Fruit fly (Drosophila melanogaster) whole organism, pupa: ENCODE results near the gene CG43082.

Experiments used
- CG10348 ChIP-seq: fragments of 200-800 bp; sonication (Bioruptor generic); IDR thresholded peaks from 2 replicates; pipeline ENCODE4 v1.3.6; 2022; ENCODE audit warnings: missing biosample characterization, missing genetic modification characterization
- CG12605 ChIP-seq: fragments of 200-800 bp; sonication (Bioruptor generic); IDR thresholded peaks from 2 replicates; pipeline ENCODE4 v1.3.6; 2022; ENCODE audit warnings: missing biosample characterization, missing genetic modification characterization
- CG13204 ChIP-seq: fragments of 200-800 bp; sonication (Bioruptor generic); optimal IDR thresholded peaks from 2 replicates; lab custom pipeline; 2018; ENCODE audit warnings: missing biosample characterization, mild to moderate bottlenecking, missing genetic modification characterization, moderate library complexity
- CG14655 ChIP-seq: fragments of 200-800 bp; sonication (Bioruptor generic); optimal IDR thresholded peaks from 3 replicates; lab custom pipeline; 2017; ENCODE audit warnings: mild to moderate bottlenecking, missing biosample characterization, missing genetic modification reagents, missing genetic modification characterization
- CG15710 ChIP-seq: fragments of 200-800 bp; sonication (Bioruptor generic); optimal IDR thresholded peaks from 2 replicates; lab custom pipeline; 2018; ENCODE audit warnings: missing biosample characterization, mild to moderate bottlenecking, missing genetic modification characterization, moderate library complexity
- CG17806 ChIP-seq: fragments of 200-800 bp; sonication (Bioruptor generic); optimal IDR thresholded peaks from 2 replicates; lab custom pipeline; 2018; ENCODE audit warnings: missing biosample characterization, mild to moderate bottlenecking, missing genetic modification characterization, moderate library complexity
- CG32121 ChIP-seq: fragments of 200-800 bp; sonication (Bioruptor generic); IDR thresholded peaks from 2 replicates; pipeline ENCODE4 v1.3.6; 2022; ENCODE audit warnings: missing biosample characterization, missing genetic modification characterization
- CG34367 ChIP-seq: fragments of 200-800 bp; sonication (Bioruptor generic); optimal IDR thresholded peaks from 2 replicates; lab custom pipeline; 2018; ENCODE audit warnings: missing biosample characterization, mild to moderate bottlenecking, missing genetic modification characterization
- CG4496 ChIP-seq: fragments of 200-800 bp; sonication (Bioruptor generic); IDR thresholded peaks from 3 replicates; pipeline ENCODE4 v1.3.6; 2022; ENCODE audit warnings: missing biosample characterization, missing genetic modification characterization
- CG8159 ChIP-seq: fragments of 200-800 bp; sonication (Bioruptor generic); optimal IDR thresholded peaks from 3 replicates; lab custom pipeline; 2018; ENCODE audit warnings: missing biosample characterization, mild to moderate bottlenecking, missing genetic modification characterization, moderate library complexity
- CG8301 ChIP-seq: fragments of 200-800 bp; sonication (Bioruptor generic); optimal IDR thresholded peaks from 2 replicates; lab custom pipeline; 2018; ENCODE audit warnings: missing biosample characterization, mild to moderate bottlenecking, missing genetic modification characterization
- CG9948 ChIP-seq: fragments of 200-800 bp; sonication (Bioruptor generic); optimal IDR thresholded peaks from 2 replicates; lab custom pipeline; 2018; ENCODE audit warnings: missing biosample characterization, mild to moderate bottlenecking, missing genetic modification characterization, moderate library complexity
- D1 ChIP-seq: fragments of 200-800 bp; sonication (Bioruptor generic); optimal IDR thresholded peaks from 2 replicates; lab custom pipeline; 2018; ENCODE audit warnings: missing biosample characterization, mild to moderate bottlenecking, missing genetic modification characterization, moderate library complexity
- EcR ChIP-seq: fragments of 200-800 bp; sonication (Bioruptor generic); optimal IDR thresholded peaks from 3 replicates; lab custom pipeline; 2019; ENCODE audit warnings: missing biosample characterization, missing genetic modification characterization, mild to moderate bottlenecking, moderate library complexity, missing genetic modification reagents
- Ets98B ChIP-seq: fragments of 200-800 bp; sonication (Bioruptor generic); IDR thresholded peaks from 2 replicates; pipeline ENCODE4 v1.3.6; 2022; ENCODE audit warnings: missing biosample characterization, missing genetic modification characterization
- Pif1A ChIP-seq: fragments of 200-800 bp; sonication (Bioruptor generic); optimal IDR thresholded peaks from 3 replicates; lab custom pipeline; 2016; ENCODE audit warnings: missing biosample characterization, missing genetic modification characterization
- Pif1B ChIP-seq: fragments of 200-800 bp; sonication (Bioruptor generic); optimal IDR thresholded peaks from 3 replicates; lab custom pipeline; 2016; ENCODE audit warnings: missing biosample characterization, missing genetic modification characterization
- Snoo ChIP-seq: fragments of 200-800 bp; sonication (Bioruptor generic); optimal IDR thresholded peaks from 3 replicates; lab custom pipeline; 2017; ENCODE audit warnings: missing biosample characterization, mild to moderate bottlenecking, missing genetic modification characterization, inconsistent platforms
- fd96Ca ChIP-seq: fragments of 200-800 bp; sonication (Bioruptor generic); IDR thresholded peaks from 3 replicates; pipeline ENCODE4 v1.3.6; 2022; ENCODE audit warnings: missing biosample characterization, missing genetic modification characterization
- gl ChIP-seq: fragments of 200-800 bp; sonication (Bioruptor generic); optimal IDR thresholded peaks from 2 replicates; lab custom pipeline; 2018; ENCODE audit warnings: missing biosample characterization, mild to moderate bottlenecking, missing genetic modification characterization
- rn ChIP-seq: fragments of 200-800 bp; sonication (Bioruptor generic); IDR thresholded peaks from 2 replicates; pipeline ENCODE4 v1.3.6; 2022; ENCODE audit warnings: missing biosample characterization, missing genetic modification characterization

CG43082 gene

dm6 chr3L:15655910-15656309 lies 5.8 kb upstream of the CG43082 start, which contains the start of gene Eig71Ee:
Gene Eig71Ee (minus strand): TSS chr3L:15656010.
- no peak for TF ChIP-seq fd96Ca (GFP tag; lab: Robert Waterston, UW)
- TF ChIP-seq CG15710 = no peak
- TF ChIP-seq Ets98B = no peak
- TF ChIP-seq Pif1B (GFP tag; lab: Kevin White, UChicago) = no peak
- no peak for TF ChIP-seq Snoo (tag; lab: Kevin White, UChicago)
- no peak for TF ChIP-seq CG32121
- no peak for TF ChIP-seq CG4496 (GFP tag; lab: Robert Waterston, UW)
- TF ChIP-seq gl (tag; lab: Kevin White, UChicago) = no peak
- TF ChIP-seq CG8159 (tag; lab: Kevin White, UChicago) = no peak
- TF ChIP-seq CG10348 (GFP tag; lab: Robert Waterston, UW) = no peak
- TF ChIP-seq CG13204 (GFP tag; lab: Kevin White, UChicago) = no peak
- TF ChIP-seq rn (GFP tag; lab: Robert Waterston, UW) = no peak
- no peak for TF ChIP-seq CG9948 (tag; lab: Kevin White, UChicago)

dm6 chr3L:15657290-15657689 lies 4.4 kb upstream of the CG43082 start, which contains the start of the genes Eig71Ef and Eig71Eg:
Gene Eig71Ef (minus strand): TSS chr3L:15657390.
Gene Eig71Eg (plus strand): TSS chr3L:15657628.
- TF ChIP-seq D1 (tag; lab: Kevin White, UChicago) (no peak), CG10348 (GFP tag; lab: Robert Waterston, UW) (no peak), Pif1A (no peak), CG12605 (no peak), CG4496 (GFP tag; lab: Robert Waterston, UW) (no peak), CG32121 (no peak), CG15710 (no peak), CG13204 (GFP tag; lab: Kevin White, UChicago) (no peak), CG14655 (GFP tag; lab: Kevin White, UChicago) (no peak)

- TF ChIP-seq CG15710 (no peak), CG12605 (no peak), Snoo (tag; lab: Kevin White, UChicago) (no peak), Pif1B (GFP tag; lab: Kevin White, UChicago) (no peak), CG32121 (no peak), CG17806 (tag; lab: Kevin White, UChicago) (no peak), CG34367 (no peak), EcR (no peak), CG8301 (tag; lab: Kevin White, UChicago) (no peak), CG9948 (tag; lab: Kevin White, UChicago) (no peak), fd96Ca (GFP tag; lab: Robert Waterston, UW) (no peak), CG13204 (GFP tag; lab: Kevin White, UChicago) (no peak), CG14655 (GFP tag; lab: Kevin White, UChicago) (no peak), Pif1A (no peak), Ets98B (no peak), gl (tag; lab: Kevin White, UChicago) (no peak), CG10348 (GFP tag; lab: Robert Waterston, UW) (no peak)
These were observed 2.3 kb upstream of the CG43082 start, which contains the start of the genes Eig71Eh and Eig71Ei for dm6 chr3L:15659341-15659740. Gene Eig71Eh (minus strand): TSS chr3L:15659441. Gene Eig71Ei (plus strand): TSS chr3L:15659707.

dm6 chr3L:15660915-15661314 lies 752 bp upstream of the CG43082 start, which contains the start of the genes Eig71Ej and Eig71Ek:
Gene Eig71Ej (minus strand): TSS chr3L:15661015.
Gene Eig71Ek (plus strand): TSS chr3L:15661248.
- no peak for TF ChIP-seq rn (GFP tag; lab: Robert Waterston, UW)

- no peak for TF ChIP-seq CG17806 (tag; lab: Kevin White, UChicago)
- TF ChIP-seq fd96Ca (GFP tag; lab: Robert Waterston, UW) = no peak
- TF ChIP-seq EcR = no peak
- TF ChIP-seq CG34367 = no peak
- TF ChIP-seq Snoo (tag; lab: Kevin White, UChicago) = no peak
- no peak for TF ChIP-seq CG10348 (GFP tag; lab: Robert Waterston, UW)
- no peak for TF ChIP-seq CG13204 (GFP tag; lab: Kevin White, UChicago)
- TF ChIP-seq D1 (tag; lab: Kevin White, UChicago) = no peak
- no peak for TF ChIP-seq Pif1A
- no peak for TF ChIP-seq CG32121
- no peak for TF ChIP-seq CG15710
- TF ChIP-seq rn (GFP tag; lab: Robert Waterston, UW) = no peak
- TF ChIP-seq Pif1B (GFP tag; lab: Kevin White, UChicago) = no peak
These were observed 843 bp downstream of the CG43082 start for dm6 chr3L:15662510-15662909.

- TF ChIP-seq Snoo (tag; lab: Kevin White, UChicago) (no peak), CG32121 (no peak), CG12605 (no peak)
These were observed 2.6 kb downstream of the CG43082 start for dm6 chr3L:15664199-15664794.

dm6 chr3L:15665741-15666140 lies 4.1 kb downstream of the CG43082 start:
- TF ChIP-seq Ets98B = no peak
- TF ChIP-seq CG17806 (tag; lab: Kevin White, UChicago) = no peak
- TF ChIP-seq CG8301 (tag; lab: Kevin White, UChicago) = no peak
- no peak for TF ChIP-seq fd96Ca (GFP tag; lab: Robert Waterston, UW)
- no peak for TF ChIP-seq CG10348 (GFP tag; lab: Robert Waterston, UW)
- no peak for TF ChIP-seq CG34367
- no peak for TF ChIP-seq CG12605
- TF ChIP-seq Snoo (tag; lab: Kevin White, UChicago) = no peak
- no peak for TF ChIP-seq gl (tag; lab: Kevin White, UChicago)
- TF ChIP-seq CG4496 (GFP tag; lab: Robert Waterston, UW) = no peak
- TF ChIP-seq CG8159 (tag; lab: Kevin White, UChicago) = no peak
- no peak for TF ChIP-seq CG14655 (GFP tag; lab: Kevin White, UChicago)
- no peak for TF ChIP-seq Pif1A
- no peak for TF ChIP-seq rn (GFP tag; lab: Robert Waterston, UW)
- TF ChIP-seq CG9948 (tag; lab: Kevin White, UChicago) = no peak
- TF ChIP-seq EcR = no peak
